Fruit fly (Drosophila melanogaster) whole organism, embryonic: ENCODE measurements around the gene CG17778.

ENCODE experiments used
- Adf1 ChIP-seq: fragments of 200-800 bp; sonication (Bioruptor generic); IDR thresholded peaks from 2 replicates; pipeline ENCODE4 v1.3.6; 2022; ENCODE audit warnings: missing biosample characterization, missing genetic modification characterization
- CG10462 ChIP-seq: fragments of 200-800 bp; sonication (Bioruptor generic); optimal IDR thresholded peaks from 2 replicates; lab custom pipeline; 2016; ENCODE audit warnings: missing biosample characterization, missing genetic modification characterization
- CG10959 ChIP-seq: fragments of 200-800 bp; sonication (Bioruptor generic); IDR thresholded peaks from 2 replicates; pipeline ENCODE4 v1.3.6; 2022; ENCODE audit warnings: missing biosample characterization, missing genetic modification characterization
- CG12155 ChIP-seq: fragments of 200-800 bp; sonication (Bioruptor generic); optimal IDR thresholded peaks from 3 replicates; lab custom pipeline; 2016; ENCODE audit warnings: missing biosample characterization, missing genetic modification characterization
- CG12236 ChIP-seq: fragments of 200-800 bp; sonication (Bioruptor generic); optimal IDR thresholded peaks from 2 replicates; lab custom pipeline; 2016; ENCODE audit warnings: missing biosample characterization, missing genetic modification characterization
- CG12391 ChIP-seq: fragments of 200-800 bp; sonication (Bioruptor generic); optimal IDR thresholded peaks from 3 replicates; lab custom pipeline; 2018; ENCODE audit warnings: missing biosample characterization, mild to moderate bottlenecking, missing genetic modification characterization, moderate library complexity
- CG14667 ChIP-seq: fragments of 200-800 bp; sonication (Bioruptor generic); IDR thresholded peaks from 2 replicates; pipeline ENCODE4 v1.3.6; 2022; ENCODE audit warnings: missing biosample characterization, missing genetic modification characterization
- CG1529 ChIP-seq: fragments of 200-800 bp; sonication (Bioruptor generic); optimal IDR thresholded peaks from 3 replicates; lab custom pipeline; 2018; ENCODE audit warnings: missing biosample characterization, missing genetic modification characterization
- CG15696 ChIP-seq: fragments of 200-800 bp; sonication (Bioruptor generic); optimal IDR thresholded peaks from 2 replicates; lab custom pipeline; 2019; ENCODE audit warnings: missing biosample characterization, mild to moderate bottlenecking, missing genetic modification characterization, moderate library complexity
- CG16813 ChIP-seq: fragments of 200-800 bp; sonication (Bioruptor generic); IDR thresholded peaks from 3 replicates; pipeline ENCODE4 v1.3.6; 2022; ENCODE audit warnings: missing biosample characterization, missing genetic modification characterization; ENCODE audit not compliant: partially characterized antibody
- CG18599 ChIP-seq: fragments of 200-800 bp; sonication (Bioruptor generic); optimal IDR thresholded peaks from 3 replicates; lab custom pipeline; 2017; ENCODE audit warnings: missing biosample characterization, missing genetic modification characterization, mild to moderate bottlenecking, moderate library complexity, missing genetic modification reagents
- CG2678 ChIP-seq: fragments of 200-800 bp; sonication (Bioruptor generic); optimal IDR thresholded peaks from 3 replicates; lab custom pipeline; 2019; ENCODE audit warnings: missing biosample characterization, mild to moderate bottlenecking, missing genetic modification characterization, moderate library complexity
- CG2875 ChIP-seq: fragments of 200-800 bp; sonication (Bioruptor generic); optimal IDR thresholded peaks from 2 replicates; lab custom pipeline; 2017; ENCODE audit warnings: missing biosample characterization, mild to moderate bottlenecking, missing genetic modification characterization, missing genetic modification reagents
- CG3065 ChIP-seq: fragments of 200-800 bp; sonication (Bioruptor generic); optimal IDR thresholded peaks from 2 replicates; lab custom pipeline; 2016; ENCODE audit warnings: missing biosample characterization, missing genetic modification characterization
- CG3838 ChIP-seq: fragments of 200-800 bp; sonication (Bioruptor generic); optimal IDR thresholded peaks from 3 replicates; lab custom pipeline; 2016; ENCODE audit warnings: missing biosample characterization, missing genetic modification characterization
- CG42726 ChIP-seq: fragments of 200-800 bp; sonication (Bioruptor generic); IDR thresholded peaks from 2 replicates; pipeline ENCODE4 v1.3.6; 2022; ENCODE audit warnings: missing biosample characterization, missing genetic modification characterization; ENCODE audit not compliant: partially characterized antibody
- CG4617 ChIP-seq: fragments of 200-800 bp; sonication (Bioruptor generic); optimal IDR thresholded peaks from 3 replicates; lab custom pipeline; 2016; ENCODE audit warnings: missing biosample characterization, missing genetic modification characterization, borderline replicate concordance
- CG7839 ChIP-seq: fragments of 200-800 bp; sonication (Bioruptor generic); optimal IDR thresholded peaks from 3 replicates; lab custom pipeline; 2018; ENCODE audit warnings: missing biosample characterization, mild to moderate bottlenecking, missing genetic modification characterization, moderate library complexity
- CG8089 ChIP-seq: fragments of 200-800 bp; sonication (Bioruptor generic); optimal IDR thresholded peaks from 3 replicates; lab custom pipeline; 2016; ENCODE audit warnings: missing biosample characterization, missing genetic modification characterization
- Doc2 ChIP-seq: fragments of 200-800 bp; sonication (Bioruptor generic); IDR thresholded peaks from 2 replicates; pipeline ENCODE4 v1.3.6; 2022; ENCODE audit warnings: missing biosample characterization, missing genetic modification characterization
- Ets97D ChIP-seq: fragments of 200-800 bp; sonication (Bioruptor generic); optimal IDR thresholded peaks from 3 replicates; lab custom pipeline; 2016; ENCODE audit warnings: missing biosample characterization, missing genetic modification characterization
- Gsc ChIP-seq: fragments of 200-800 bp; sonication (Bioruptor generic); IDR thresholded peaks from 2 replicates; pipeline ENCODE4 v1.3.6; 2022; ENCODE audit warnings: missing biosample characterization, missing genetic modification characterization
- HmgD ChIP-seq: fragments of 200-800 bp; sonication (Bioruptor generic); optimal IDR thresholded peaks from 3 replicates; lab custom pipeline; 2016; ENCODE audit warnings: missing biosample characterization, missing genetic modification characterization
- Hmx ChIP-seq: fragments of 200-800 bp; sonication (Bioruptor generic); optimal IDR thresholded peaks from 2 replicates; lab custom pipeline; 2016; ENCODE audit warnings: missing biosample characterization, missing genetic modification characterization
- Hr3 ChIP-seq: fragments of 200-800 bp; sonication (Bioruptor generic); optimal IDR thresholded peaks from 3 replicates; lab custom pipeline; 2016; ENCODE audit warnings: missing biosample characterization, missing genetic modification characterization
- Lpt ChIP-seq: fragments of >200 bp; optimal IDR thresholded peaks from 2 replicates; lab custom pipeline; 2018; ENCODE audit warnings: missing biosample characterization, missing genetic modification characterization
- Med ChIP-seq: fragments of 200-800 bp; sonication (Bioruptor generic); peaks from one replicate; lab custom pipeline; 2016; ENCODE audit warnings: missing biosample characterization, missing genetic modification characterization, mild to moderate bottlenecking, inconsistent platforms, moderate library complexity
- Meics ChIP-seq: fragments of 200-800 bp; sonication (Bioruptor generic); optimal IDR thresholded peaks from 2 replicates; lab custom pipeline; 2017; ENCODE audit warnings: missing biosample characterization, mild to moderate bottlenecking, missing genetic modification characterization
- Mes4 ChIP-seq: fragments of 200-800 bp; sonication (Bioruptor generic); optimal IDR thresholded peaks from 2 replicates; lab custom pipeline; 2016; ENCODE audit warnings: missing biosample characterization, missing genetic modification characterization
- Oaz ChIP-seq: fragments of 200-800 bp; sonication (Bioruptor generic); IDR thresholded peaks from 2 replicates; pipeline ENCODE4 v1.3.6; 2022; ENCODE audit warnings: missing biosample characterization, missing genetic modification characterization
- Sox102F ChIP-seq: fragments of 200-800 bp; sonication (Bioruptor generic); optimal IDR thresholded peaks from 2 replicates; lab custom pipeline; 2018; ENCODE audit warnings: missing biosample characterization, mild to moderate bottlenecking, missing genetic modification characterization, moderate library complexity
- Spps ChIP-seq: fragments of 200-800 bp; sonication (Bioruptor generic); optimal IDR thresholded peaks from 2 replicates; lab custom pipeline; 2018; ENCODE audit warnings: missing biosample characterization, mild to moderate bottlenecking, missing genetic modification characterization
- Xrp1 ChIP-seq: fragments of 200-800 bp; sonication (Bioruptor generic); IDR thresholded peaks from 2 replicates; pipeline ENCODE4 v1.3.6; 2022; ENCODE audit warnings: missing biosample characterization, missing genetic modification characterization
- YL-1 ChIP-seq: fragments of 200-800 bp; sonication (Bioruptor generic); optimal IDR thresholded peaks from 3 replicates; lab custom pipeline; 2017; ENCODE audit warnings: missing biosample characterization, mild to moderate bottlenecking, missing genetic modification characterization
- ap ChIP-seq: fragments of 200-800 bp; sonication (Bioruptor generic); IDR thresholded peaks from 2 replicates; pipeline ENCODE4 v1.3.6; 2022; ENCODE audit warnings: missing biosample characterization, missing genetic modification characterization
- ara ChIP-seq: fragments of 200-800 bp; sonication (Bioruptor generic); IDR thresholded peaks from 2 replicates; pipeline ENCODE4 v1.3.6; 2022; ENCODE audit warnings: missing biosample characterization, missing genetic modification characterization
- ase ChIP-seq: fragments of 200-800 bp; sonication (Bioruptor generic); IDR thresholded peaks from 3 replicates; pipeline ENCODE4 v1.3.6; 2022; ENCODE audit warnings: missing biosample characterization, missing genetic modification characterization
- crc ChIP-seq: fragments of 200-800 bp; sonication (Bioruptor generic); optimal IDR thresholded peaks from 2 replicates; lab custom pipeline; 2016; ENCODE audit warnings: missing biosample characterization, missing genetic modification characterization
- exex ChIP-seq: fragments of 200-800 bp; sonication (Bioruptor generic); optimal IDR thresholded peaks from 4 replicates; lab custom pipeline; 2018; ENCODE audit warnings: missing biosample characterization, mild to moderate bottlenecking, missing genetic modification characterization, moderate library complexity
- kni ChIP-seq: fragments of 200-800 bp; sonication (Bioruptor generic); optimal IDR thresholded peaks from 3 replicates; lab custom pipeline; 2017; ENCODE audit warnings: mild to moderate bottlenecking, missing biosample characterization, missing genetic modification reagents, missing genetic modification characterization
- lola ChIP-seq, 3 experiments: fragments of >200 bp in 2 of 3; fragments of 200-800 bp in 1 of 3; sonication (Bioruptor generic) in 1 of 3; optimal IDR thresholded peaks; 2 replicates each; lab custom pipeline; 2017 to 2019; ENCODE audit warnings: missing biosample characterization in 3 of 3, missing genetic modification characterization in 3 of 3, mild to moderate bottlenecking in 1 of 3, moderate library complexity in 1 of 3
- nmo ChIP-seq: fragments of 200-800 bp; sonication (Bioruptor generic); optimal IDR thresholded peaks from 2 replicates; lab custom pipeline; 2018; ENCODE audit warnings: missing biosample characterization, mild to moderate bottlenecking, missing genetic modification characterization, moderate library complexity
- otp ChIP-seq: fragments of 200-800 bp; sonication (Bioruptor generic); IDR thresholded peaks from 3 replicates; pipeline ENCODE4, ENCODE4 v1.3.6; 2022; ENCODE audit warnings: missing biosample characterization, missing genetic modification characterization
- pan ChIP-seq, 4 experiments: fragments of >200 bp in 3 of 4; fragments of 200-800 bp in 1 of 4; sonication (Bioruptor generic) in 1 of 4; optimal IDR thresholded peaks in 3 of 4; IDR thresholded peaks in 1 of 4; 2 replicates each; pipeline versions ENCODE4 v1.3.6 to Lab custom; 2017 to 2022; ENCODE audit warnings: missing biosample characterization in 2 of 4, missing genetic modification characterization in 2 of 4, mixed read lengths in 1 of 4
- pb ChIP-seq: fragments of 200-800 bp; sonication (Bioruptor generic); optimal IDR thresholded peaks from 3 replicates; lab custom pipeline; 2016; ENCODE audit warnings: missing biosample characterization, missing genetic modification characterization
- pros ChIP-seq: fragments of 200-800 bp; sonication (Bioruptor generic); optimal IDR thresholded peaks from 3 replicates; lab custom pipeline; 2019; ENCODE audit warnings: missing biosample characterization, mild to moderate bottlenecking, missing genetic modification characterization, moderate library complexity
- row ChIP-seq: fragments of 200-800 bp; sonication (Bioruptor generic); IDR thresholded peaks from 3 replicates; pipeline ENCODE4 v1.3.6; 2022; ENCODE audit warnings: missing biosample characterization, missing genetic modification characterization
- sens ChIP-seq: fragments of 200-800 bp; sonication (Bioruptor generic); peaks from one replicate; lab custom pipeline; 2016; ENCODE audit warnings: missing biosample characterization, missing genetic modification characterization
- vnd ChIP-seq: fragments of 200-800 bp; sonication (Bioruptor generic); IDR thresholded peaks from 3 replicates; pipeline ENCODE4 v1.3.6; 2022; ENCODE audit warnings: missing biosample characterization, missing genetic modification characterization; ENCODE audit not compliant: partially characterized antibody
- zen2 ChIP-seq: fragments of 200-800 bp; sonication (Bioruptor generic); IDR thresholded peaks from 3 replicates; pipeline ENCODE4 v1.3.6; 2022; ENCODE audit warnings: missing biosample characterization, missing genetic modification characterization; ENCODE audit not compliant: partially characterized antibody

CG17778 gene

dm6 chrX:460447-460846 lies 34.0 kb upstream of the CG17778 start, which contains the start of gene ase (continued):
- no peak for TF ChIP-seq Doc2
- no peak for TF ChIP-seq CG12155
- TF ChIP-seq CG14667 (GFP tag; lab: Robert Waterston, UW): no peak
- peak; percentile 12 for TF ChIP-seq sens
- no peak for TF ChIP-seq nmo (GFP tag; lab: Kevin White, UChicago)
- peak; percentile 39; the same call in 1 of the 3 replicates for TF ChIP-seq ase
- no peak for TF ChIP-seq lola (GFP tag; optimal IDR thresholded peaks at IDR 0.05; lab: Kevin White, UChicago)
- no peak for TF ChIP-seq Mes4 (GFP tag; lab: Kevin White, UChicago)
- TF ChIP-seq pros: peak; percentile 24
- no peak for TF ChIP-seq CG2678 (tag; lab: Kevin White, UChicago)
- no peak for TF ChIP-seq CG10462 (GFP tag; lab: Kevin White, UChicago)
- TF ChIP-seq CG10959: no peak
- no peak for TF ChIP-seq pan (optimal IDR thresholded peaks at IDR 0.05; lab: Kevin White, UChicago)
- TF ChIP-seq pan (GFP tag; optimal IDR thresholded peaks at IDR 0.05 in 1 of 2, IDR thresholded peaks at IDR 0.05 in 1 of 2): no peak
- TF ChIP-seq HmgD (GFP tag; lab: Kevin White, UChicago): no peak
- no peak for TF ChIP-seq CG3065 (GFP tag; lab: Kevin White, UChicago)
- TF ChIP-seq Xrp1 (GFP tag; lab: Robert Waterston, UW): no peak

dm6 chrX:463934-464333 lies 30.5 kb upstream of the CG17778 start:
- TF ChIP-seq CG3838 (GFP tag; lab: Kevin White, UChicago): no peak
- TF ChIP-seq pros: peak; percentile 88
- TF ChIP-seq ap: no peak
- TF ChIP-seq CG15696: peak; percentile 15
- TF ChIP-seq CG12236 (GFP tag; lab: Kevin White, UChicago): no peak
- no peak for TF ChIP-seq CG18599
- no peak for TF ChIP-seq Ets97D (GFP tag; lab: Kevin White, UChicago)
- no peak for TF ChIP-seq zen2 (GFP tag; lab: Robert Waterston, UW)
- no peak for TF ChIP-seq pb (GFP tag; lab: Kevin White, UChicago)
- peak; percentile 38; the same call in 1 of the 3 replicates for TF ChIP-seq row (GFP tag; lab: Robert Waterston, UW)
- no peak for TF ChIP-seq Gsc (GFP tag; lab: Robert Waterston, UW)
- TF ChIP-seq Sox102F (GFP tag; lab: Kevin White, UChicago): no peak
- no peak for TF ChIP-seq Adf1 (GFP tag; lab: Robert Waterston, UW)
- TF ChIP-seq CG42726 (GFP tag; lab: Robert Waterston, UW): no peak
- TF ChIP-seq CG16813 (GFP tag; lab: Robert Waterston, UW): no peak
- TF ChIP-seq crc: no peak
- no peak for TF ChIP-seq Lpt
- TF ChIP-seq vnd: no peak
- no peak for TF ChIP-seq CG4617 (GFP tag; lab: Kevin White, UChicago)
- TF ChIP-seq CG2875: no peak
- TF ChIP-seq CG1529 (GFP tag; lab: Kevin White, UChicago): no peak
- TF ChIP-seq Hmx (GFP tag; lab: Kevin White, UChicago): no peak
- no peak for TF ChIP-seq Meics (GFP tag; lab: Kevin White, UChicago)
- no peak for TF ChIP-seq exex (tag; lab: Kevin White, UChicago)
- no peak for TF ChIP-seq kni (GFP tag; lab: Kevin White, UChicago)
- no peak for TF ChIP-seq Oaz
- no peak for TF ChIP-seq Spps (tag; lab: Kevin White, UChicago)
- TF ChIP-seq otp: 0 out of 3 replicates have a peak, but pooled peaks have one; percentile 11
- no peak for TF ChIP-seq ara
- TF ChIP-seq CG7839 (tag; lab: Kevin White, UChicago): no peak
- no peak for TF ChIP-seq CG8089 (GFP tag; lab: Kevin White, UChicago)
- no peak for TF ChIP-seq Hr3 (GFP tag; lab: Kevin White, UChicago)
- no peak for TF ChIP-seq CG12391 (tag; lab: Kevin White, UChicago)
- no peak for TF ChIP-seq Med
- TF ChIP-seq YL-1 (GFP tag; lab: Kevin White, UChicago): no peak
